Worm (Caenorhabditis elegans): ENCODE data around the gene abhd-3.2.

The abhd-3.2 gene

ce11 chrX:992650-993403, 15.0 kb upstream of the abhd-3.2 start:
- TF ChIP-seq him-1 (tag; optimal IDR thresholded peaks at IDR 0.05) (no peak), tbp1 (GFP tag; optimal IDR thresholded peaks at IDR 0.05) (no peak), nfya-2 (GFP tag; IDR thresholded peaks at IDR 0.05) (no peak), snpc-1.1 (tag; optimal IDR thresholded peaks at IDR 0.05; ENCODE audit: insufficient read depth) (no peak), madf-3 (GFP tag; IDR thresholded peaks at IDR 0.05) (no peak), T07F8.4 (tag; optimal IDR thresholded peaks at IDR 0.05) (no peak), aptf-3 (GFP tag; IDR thresholded peaks at IDR 0.05) (no peak), ekl-4 (GFP tag; IDR thresholded peaks at IDR 0.05) (no peak), snpc-4 (GFP tag; optimal IDR thresholded peaks at IDR 0.05) (no peak), snpc-4 (tag; optimal IDR thresholded peaks at IDR 0.05) (peak in 2 of 4 experiments; percentile 37 to 41), F57A8.1 (GFP tag; optimal IDR thresholded peaks at IDR 0.05) (no peak), lin-26 (GFP tag; IDR thresholded peaks at IDR 0.05) (no peak), ceh-27 (GFP tag; optimal IDR thresholded peaks at IDR 0.05) (peak; percentile 43), dpl-1 (GFP tag; optimal IDR thresholded peaks at IDR 0.05) (no peak), lin-40 (tag; optimal IDR thresholded peaks at IDR 0.05) (peak; percentile 48), B0035.1 (tag; optimal IDR thresholded peaks at IDR 0.05) (peak; percentile 20), lsl-1 (GFP tag; optimal IDR thresholded peaks at IDR 0.05) (no peak), F57C9.4 (tag; optimal IDR thresholded peaks at IDR 0.05) (no peak), fkh-3 (tag; optimal IDR thresholded peaks at IDR 0.05) (no peak), K12H6.12 (tag; optimal IDR thresholded peaks at IDR 0.05) (peak; percentile 86), hmg-1.2 (GFP tag; IDR thresholded peaks at IDR 0.05) (no peak), ceh-79 (tag; optimal IDR thresholded peaks at IDR 0.05) (no peak), zim-3 (tag; optimal IDR thresholded peaks at IDR 0.05) (no peak), nhr-120 (GFP tag; IDR thresholded peaks at IDR 0.05) (no peak), Y79H2A.3 (GFP tag; conservative IDR thresholded peaks at IDR 0.05) (no peak), F39B2.1 (GFP tag; IDR thresholded peaks at IDR 0.05) (no peak), lsy-27 (tag; optimal IDR thresholded peaks at IDR 0.05; ENCODE audit: borderline replicate concordance, insufficient read depth) (no peak), dpff-1 (tag; optimal IDR thresholded peaks at IDR 0.05) (no peak), somi-1 (GFP tag; optimal IDR thresholded peaks at IDR 0.05) (no peak), ztf-28 (GFP tag; IDR thresholded peaks at IDR 0.05) (no peak), zfh-2 (GFP tag; conservative IDR thresholded peaks at IDR 0.05) (peak; percentile 95), rec-8 (tag; optimal IDR thresholded peaks at IDR 0.05) (no peak), rcor-1 (GFP tag; IDR thresholded peaks at IDR 0.05) (no peak), madf-8 (GFP tag; conservative IDR thresholded peaks at IDR 0.05) (no peak), nhr-90 (tag; optimal IDR thresholded peaks at IDR 0.05) (no peak), hmg-20 (GFP tag; IDR thresholded peaks at IDR 0.05) (peak; percentile 53; the same call in 1 of the 2 replicates), madf-10 (tag; optimal IDR thresholded peaks at IDR 0.05) (peak; percentile 69), egrh-3 (GFP tag; IDR thresholded peaks at IDR 0.05) (peak; percentile 47; the same call in 1 of the 2 replicates), tlf-1 (GFP tag; optimal IDR thresholded peaks at IDR 0.05) (no peak), F33H1.4 (GFP tag; IDR thresholded peaks at IDR 0.05) (no peak), mcd-1 (GFP tag; IDR thresholded peaks at IDR 0.05) (no peak), nhr-179 (tag; optimal IDR thresholded peaks at IDR 0.05) (no peak), atf-7 (tag; optimal IDR thresholded peaks at IDR 0.05) (peak; percentile 11), let-607 (tag; optimal IDR thresholded peaks at IDR 0.05) (no peak), rpc-1 (optimal IDR thresholded peaks at IDR 0.05) (no peak), rpc-1 (tag; optimal IDR thresholded peaks at IDR 0.05) (no peak), egl-44 (GFP tag; IDR thresholded peaks at IDR 0.05) (no peak), ztf-3 (GFP tag; optimal IDR thresholded peaks at IDR 0.05) (no peak)

Measured in whole organism, young adult.